Worm (Caenorhabditis elegans): ENCODE results near the gene lnp-1.
A peak's percentile ranks its signal among the peaks of the same experiment; 100 is the strongest.

Gene lnp-1

ce11 chrX:4623707-4624106 is 35.1 kb downstream of the lnp-1 start:
- TF ChIP-seq fkh-10 (GFP tag; optimal IDR thresholded peaks at IDR 0.05) (peak; percentile 71), ces-1 (GFP tag; optimal IDR thresholded peaks at IDR 0.05) (peak; percentile 71), spr-3 (GFP tag; optimal IDR thresholded peaks at IDR 0.05) (no peak), T20F7.1 (GFP tag; optimal IDR thresholded peaks at IDR 0.05) (no peak), tra-1 (GFP tag; IDR thresholded peaks at IDR 0.05) (no peak), aha-1 (tag) (peak; percentile 56)

DNA sequence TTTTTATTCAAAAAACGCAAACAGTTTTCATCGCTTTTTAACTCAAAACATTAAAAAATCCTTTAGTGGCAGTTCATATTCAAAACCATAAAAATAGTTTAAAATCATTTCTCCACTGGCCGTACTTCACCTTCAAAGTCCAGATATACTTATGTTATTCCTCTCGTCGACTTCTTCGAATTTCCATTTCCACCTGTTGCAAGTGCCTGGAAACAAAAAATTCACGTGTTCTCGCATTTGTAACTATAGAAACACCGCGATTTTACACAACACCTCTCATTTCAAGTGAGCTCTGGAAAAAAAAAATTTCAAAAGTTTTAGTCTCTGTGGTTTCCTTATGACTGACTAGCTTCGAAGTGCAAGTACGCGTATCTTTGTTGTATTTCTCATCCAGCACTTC is 36.5 kb downstream of the lnp-1 start:
- TF ChIP-seq F49E8.2 (tag; optimal IDR thresholded peaks at IDR 0.05; ENCODE audit: borderline replicate concordance) (no peak), nhr-102 (tag; optimal IDR thresholded peaks at IDR 0.05) (no peak), hlh-11 (tag; optimal IDR thresholded peaks at IDR 0.05) (no peak)

DNA sequence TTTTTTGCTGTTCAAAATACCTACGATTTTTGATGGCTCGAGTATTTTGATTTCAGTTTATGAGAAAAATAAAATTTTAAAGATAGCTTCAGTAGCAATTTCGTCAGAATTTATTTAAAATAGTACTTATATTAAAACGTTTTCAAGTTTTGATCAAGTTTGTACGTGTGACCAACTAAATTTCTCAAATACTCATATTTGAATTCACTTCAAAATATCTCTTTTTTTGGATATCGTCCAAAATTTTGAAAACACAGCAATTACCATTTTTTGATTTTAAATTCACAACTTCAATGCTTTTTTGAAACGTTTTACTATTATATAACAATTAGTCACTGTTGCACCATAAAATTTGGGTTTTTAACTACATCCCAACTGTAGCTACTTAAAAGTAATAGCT is 38.3 kb downstream of the lnp-1 start:
- TF ChIP-seq F10B5.3 (tag; optimal IDR thresholded peaks at IDR 0.05) (no peak), unc-62 (GFP tag; optimal IDR thresholded peaks at IDR 0.05 in 1 of 2) (peak in 1 of 2 experiments; percentile 91), unc-62 (tag; optimal IDR thresholded peaks at IDR 0.05) (no peak), aha-1 (tag) (peak; percentile 55)

ce11 chrX:4628350-4628749 is 39.8 kb downstream of the lnp-1 start:
- TF ChIP-seq ceh-44 (GFP tag; IDR thresholded peaks at IDR 0.05) = no peak
- TF ChIP-seq aha-1 (tag) = peak; percentile 74

DNA sequence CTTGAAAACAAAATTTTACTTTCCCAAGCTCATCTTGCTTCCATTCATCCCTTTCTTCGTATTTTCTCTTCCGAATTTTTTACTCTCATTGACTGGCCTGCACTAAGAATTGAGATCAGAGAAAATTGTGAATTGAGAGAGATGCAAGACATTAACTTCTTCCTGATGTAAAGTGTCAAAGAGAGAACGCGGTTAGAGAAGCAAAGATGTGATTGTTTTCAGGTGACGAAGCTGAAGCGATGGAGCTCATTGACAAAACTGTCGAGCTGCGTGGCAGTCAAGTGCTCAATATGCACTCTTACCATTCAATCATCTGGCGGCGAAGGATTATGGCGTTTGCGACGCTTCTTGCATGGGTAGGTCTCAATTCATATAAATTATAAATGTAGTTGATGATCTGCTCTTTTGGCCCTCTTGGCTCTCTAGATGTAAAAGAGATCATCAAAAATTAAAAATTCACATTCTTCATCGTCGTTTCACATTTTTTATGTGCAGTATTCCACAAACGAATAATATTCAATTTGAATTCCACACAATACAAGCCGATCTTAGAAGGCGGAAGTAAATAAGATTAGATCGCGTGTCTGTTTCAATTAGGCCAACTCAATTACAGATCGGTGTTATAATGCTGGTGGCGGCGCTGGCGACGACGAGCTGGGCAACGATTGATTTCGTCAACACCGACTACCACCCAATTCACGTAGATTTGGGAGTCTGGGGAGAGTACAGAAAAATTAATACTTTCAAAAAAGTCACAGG is 40.4 kb downstream of the lnp-1 start:
- TF ChIP-seq aha-1 (tag) = peak; percentile 20
- no peak for TF ChIP-seq spr-1 (tag; optimal IDR thresholded peaks at IDR 0.05)
- peak in 1 of 2 experiments; percentile 79 for TF ChIP-seq unc-62 (GFP tag; optimal IDR thresholded peaks at IDR 0.05 in 1 of 2)
- no peak for TF ChIP-seq unc-62 (tag; optimal IDR thresholded peaks at IDR 0.05)
- TF ChIP-seq daf-16 (GFP tag; optimal IDR thresholded peaks at IDR 0.05) = peak in 1 of 2 experiments; percentile 24
- no peak for TF ChIP-seq daf-16 (tag; optimal IDR thresholded peaks at IDR 0.05)

DNA sequence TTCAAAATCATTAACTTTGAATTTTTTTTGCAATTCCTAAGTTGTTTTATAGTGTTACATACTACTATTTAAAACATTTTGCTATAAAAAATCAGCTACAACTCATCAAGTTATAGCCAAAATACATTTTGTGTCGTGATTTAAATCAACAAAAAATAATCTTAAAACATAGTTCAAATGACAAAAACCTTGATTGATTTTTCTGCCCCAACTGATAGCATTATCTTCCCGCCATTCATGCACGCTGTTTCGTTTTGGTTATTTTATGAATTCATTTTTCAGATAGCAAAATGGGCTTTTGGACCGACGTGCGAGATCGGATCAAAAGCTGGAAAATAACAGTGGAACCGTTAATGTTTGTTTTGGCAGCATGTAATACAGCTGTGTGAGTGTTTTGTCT is 43.5 kb downstream of the lnp-1 start, which contains the start of gene slcr-46.1:
Gene slcr-46.1 (plus strand): TSS at position 274 of the 400 bp plus-strand sequence.
- peak; percentile 51 for TF ChIP-seq nhr-28 (tag; optimal IDR thresholded peaks at IDR 0.05)
- peak; percentile 46; the same call in 1 of the 2 replicates for TF ChIP-seq dmd-6 (GFP tag; IDR thresholded peaks at IDR 0.05)
- no peak for TF ChIP-seq egl-43 (GFP tag; IDR thresholded peaks at IDR 0.05)
- no peak for TF ChIP-seq madf-5 (GFP tag; IDR thresholded peaks at IDR 0.05)
- no peak for TF ChIP-seq saeg-2 (GFP tag; IDR thresholded peaks at IDR 0.05)
- TF ChIP-seq nhr-10 (tag; optimal IDR thresholded peaks at IDR 0.05) = no peak
- peak; percentile 69 for TF ChIP-seq pqm-1 (tag; optimal IDR thresholded peaks at IDR 0.05)
- TF ChIP-seq attf-4 (tag; optimal IDR thresholded peaks at IDR 0.05) = no peak
- TF ChIP-seq duxl-1 (tag; optimal IDR thresholded peaks at IDR 0.05; ENCODE audit: poor library complexity) = no peak
- no peak for TF ChIP-seq nhr-11 (tag; optimal IDR thresholded peaks at IDR 0.05)
- no peak for TF ChIP-seq ceh-28 (tag; optimal IDR thresholded peaks at IDR 0.05)
- TF ChIP-seq Y75B8A.6 (GFP tag; IDR thresholded peaks at IDR 0.05) = no peak
- no peak for TF ChIP-seq php-3 (GFP tag; IDR thresholded peaks at IDR 0.05)
- TF ChIP-seq ceh-82 (tag; optimal IDR thresholded peaks at IDR 0.05) = no peak
- TF ChIP-seq lin-39 (tag; optimal IDR thresholded peaks at IDR 0.05) = no peak
- peak; percentile 2 for TF ChIP-seq dve-1 (tag; optimal IDR thresholded peaks at IDR 0.05; ENCODE audit: insufficient read depth)
- TF ChIP-seq set-16 (GFP tag; IDR thresholded peaks at IDR 0.05) = no peak
- TF ChIP-seq hlh-11 (tag; optimal IDR thresholded peaks at IDR 0.05) = peak; percentile 36
- TF ChIP-seq fkh-10 (GFP tag; optimal IDR thresholded peaks at IDR 0.05) = no peak
- no peak for TF ChIP-seq mdt-29 (GFP tag; IDR thresholded peaks at IDR 0.05)
- TF ChIP-seq nhr-111 (GFP tag; optimal IDR thresholded peaks at IDR 0.05) = no peak
- no peak for TF ChIP-seq daf-16 (GFP tag; optimal IDR thresholded peaks at IDR 0.05)
- peak; percentile 64 for TF ChIP-seq daf-16 (tag; optimal IDR thresholded peaks at IDR 0.05)

Data from whole organism, L4 larva.